Worm (Caenorhabditis elegans) whole organism, young adult: ENCODE measurements around the gene F36H5.17.
"Not testable (repeated sequence)": the region's sequence is repeated elsewhere in the genome, so short reads cannot be mapped to it uniquely, and the experiment has no call there.

ENCODE experiments used
- D2030.7 ChIP-seq: fragments of 200-800 bp; sonication (Bioruptor generic); IDR thresholded peaks from 2 replicates; pipeline ENCODE4 v1.3.6; 2022; ENCODE audit warnings: missing genetic modification reagents, missing genetic modification characterization, missing compliant biosample characterization
- F39B2.1 ChIP-seq: fragments of 200-800 bp; sonication (Bioruptor generic); IDR thresholded peaks from 2 replicates; pipeline ENCODE4 v1.3.6; 2022; ENCODE audit warnings: missing genetic modification reagents, missing genetic modification characterization, missing compliant biosample characterization
- ceh-27 ChIP-seq: fragments of 200-800 bp; sonication (Bioruptor generic); optimal IDR thresholded peaks from 2 replicates; lab custom pipeline; 2018; ENCODE audit warnings: mild to moderate bottlenecking, missing genetic modification characterization, moderate library complexity, missing compliant biosample characterization
- egrh-3 ChIP-seq: fragments of 200-800 bp; sonication (Bioruptor generic); IDR thresholded peaks from 2 replicates; pipeline ENCODE4 v1.3.6; 2022; ENCODE audit warnings: missing genetic modification reagents, missing genetic modification characterization, missing compliant biosample characterization
- fkh-3 ChIP-seq: sonication (generic microtip); optimal IDR thresholded peaks from 2 replicates; lab custom pipeline; 2016; ENCODE audit warnings: mild to moderate bottlenecking, missing genetic modification characterization, missing compliant biosample characterization
- nhr-27 ChIP-seq: fragments of 200-800 bp; sonication (Bioruptor generic); optimal IDR thresholded peaks from 2 replicates; lab custom pipeline; 2018; ENCODE audit warnings: mild to moderate bottlenecking, missing genetic modification characterization, moderate library complexity, missing compliant biosample characterization
- pbrm-1 ChIP-seq: fragments of 200-800 bp; sonication (Bioruptor generic); IDR thresholded peaks from 2 replicates; pipeline ENCODE4 v1.3.6; 2022; ENCODE audit warnings: missing genetic modification reagents, missing genetic modification characterization, missing compliant biosample characterization
- tbx-9 ChIP-seq: sonication (generic microtip); optimal IDR thresholded peaks from 2 replicates; lab custom pipeline; 2016; ENCODE audit warnings: borderline replicate concordance, missing genetic modification characterization, inconsistent platforms, missing compliant biosample characterization
- unc-62 ChIP-seq: fragments of 150-350 bp; optimal IDR thresholded peaks from 2 replicates; lab custom pipeline; 2014; ENCODE audit warnings: missing biosample characterization, missing genetic modification reagents, missing genetic modification characterization
- ztf-26 ChIP-seq: sonication (generic microtip); optimal IDR thresholded peaks from 2 replicates; lab custom pipeline; 2017; ENCODE audit warnings: missing genetic modification characterization, missing compliant biosample characterization

ce11 chrII:1775234-1775633 lies 19.3 kb upstream of the F36H5.17 start, which contains the start of gene F36H5.14:
- not testable (repeated sequence) for TF ChIP-seq tbx-9 (tag; lab: Kevin White, UChicago); ztf-26 (tag; lab: Kevin White, UChicago); nhr-27 (tag; lab: Kevin White, UChicago); F39B2.1 (GFP tag; lab: Robert Waterston, UW); pbrm-1 (GFP tag; lab: Robert Waterston, UW); ceh-27 (GFP tag; lab: Kevin White, UChicago); fkh-3 (tag; lab: Kevin White, UChicago); egrh-3 (GFP tag; lab: Robert Waterston, UW); unc-62; D2030.7 (GFP tag; lab: Robert Waterston, UW)
